Fruit fly (Drosophila melanogaster) whole organism: Measurements from ENCODE around the gene Cypl.
A peak's percentile ranks its signal among the peaks of the same experiment; 100 is the strongest.

ENCODE experiments used
- CG8478 ChIP-seq: fragments of >200 bp; optimal IDR thresholded peaks from 2 replicates; lab custom pipeline; 2018; ENCODE audit warnings: inconsistent platforms
- Dll ChIP-seq: fragments of >200 bp; optimal IDR thresholded peaks from 2 replicates; lab custom pipeline; 2017
- EcR ChIP-seq, 2 experiments: fragments of >200 bp; optimal IDR thresholded peaks; 2 replicates each; lab custom pipeline; 2017; ENCODE audit warnings: missing biosample characterization in 2 of 2, missing genetic modification characterization in 2 of 2, missing genetic modification reagents in 2 of 2
- pan ChIP-seq: fragments of >200 bp; optimal IDR thresholded peaks from 2 replicates; lab custom pipeline; 2017
- psq ChIP-seq: fragments of >200 bp; optimal IDR thresholded peaks from 2 replicates; lab custom pipeline; 2017
- usp ChIP-seq: fragments of >200 bp; optimal IDR thresholded peaks from 2 replicates; lab custom pipeline; 2017; ENCODE audit warnings: missing biosample characterization, missing genetic modification characterization, mixed read lengths

The Cypl gene

DNA sequence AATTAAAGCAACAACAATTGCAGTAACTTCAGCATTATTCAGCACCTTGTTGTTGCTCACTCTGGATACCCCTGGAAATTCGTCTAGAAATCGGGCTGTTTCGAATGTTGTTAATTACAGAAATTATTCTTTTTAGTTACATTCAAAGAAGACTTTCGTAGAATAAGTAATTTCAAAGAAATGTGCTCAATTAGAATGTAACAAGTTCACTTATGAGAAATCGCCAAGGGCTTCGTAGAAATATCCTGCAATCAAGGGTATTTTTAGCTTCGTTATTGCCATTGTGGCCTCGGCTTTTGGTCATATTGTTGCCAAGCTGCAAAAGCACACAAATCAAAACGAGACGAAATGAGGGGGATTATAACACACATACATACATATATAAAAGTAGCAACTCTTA is 21.2 kb upstream of the Cypl start:
- TF ChIP-seq EcR (GFP tag; optimal IDR thresholded peaks at IDR 0.05; lab: Kevin White, UChicago) = no peak
- TF ChIP-seq CG8478 (lab: Kevin White, UChicago) = no peak
- no peak for TF ChIP-seq pan
- no peak for TF ChIP-seq usp (GFP tag; lab: Kevin White, UChicago)
- no peak for TF ChIP-seq Dll (lab: Kevin White, UChicago)
- TF ChIP-seq psq = no peak

DNA sequence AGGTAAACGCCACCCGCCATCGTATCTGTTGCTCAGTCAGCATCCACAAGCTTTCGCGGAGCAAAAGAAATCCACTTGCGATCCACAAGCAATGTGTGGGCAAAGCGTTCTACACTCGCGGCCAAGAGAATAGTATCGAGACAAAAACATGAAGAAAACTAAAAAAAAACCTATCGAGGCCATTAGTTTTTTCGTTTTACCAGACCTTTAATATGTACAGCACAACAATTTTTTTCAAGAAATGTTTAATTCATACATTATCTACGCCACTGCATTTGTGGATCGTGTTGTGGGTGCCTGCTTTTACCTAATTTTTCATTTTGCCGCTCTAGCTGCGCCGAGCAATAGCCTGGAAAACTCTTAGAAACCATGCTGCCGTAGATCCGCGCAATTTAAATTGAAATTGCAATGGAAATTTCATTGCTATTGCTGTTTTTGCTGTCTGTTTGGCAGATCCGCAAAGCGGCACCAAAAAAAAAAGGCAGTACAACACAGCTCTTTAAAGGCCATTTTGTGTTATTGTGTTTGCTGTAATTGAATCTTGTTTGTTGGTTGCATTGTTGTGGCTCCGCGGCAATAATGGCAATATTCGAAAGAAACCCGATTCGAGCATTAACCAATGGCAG is 20.4 kb upstream of the Cypl start:
- TF ChIP-seq CG8478 (lab: Kevin White, UChicago) (no peak), Dll (lab: Kevin White, UChicago) (no peak), EcR (GFP tag; optimal IDR thresholded peaks at IDR 0.05; lab: Kevin White, UChicago) (no peak), pan (no peak), psq (no peak), usp (GFP tag; lab: Kevin White, UChicago) (no peak)

DNA sequence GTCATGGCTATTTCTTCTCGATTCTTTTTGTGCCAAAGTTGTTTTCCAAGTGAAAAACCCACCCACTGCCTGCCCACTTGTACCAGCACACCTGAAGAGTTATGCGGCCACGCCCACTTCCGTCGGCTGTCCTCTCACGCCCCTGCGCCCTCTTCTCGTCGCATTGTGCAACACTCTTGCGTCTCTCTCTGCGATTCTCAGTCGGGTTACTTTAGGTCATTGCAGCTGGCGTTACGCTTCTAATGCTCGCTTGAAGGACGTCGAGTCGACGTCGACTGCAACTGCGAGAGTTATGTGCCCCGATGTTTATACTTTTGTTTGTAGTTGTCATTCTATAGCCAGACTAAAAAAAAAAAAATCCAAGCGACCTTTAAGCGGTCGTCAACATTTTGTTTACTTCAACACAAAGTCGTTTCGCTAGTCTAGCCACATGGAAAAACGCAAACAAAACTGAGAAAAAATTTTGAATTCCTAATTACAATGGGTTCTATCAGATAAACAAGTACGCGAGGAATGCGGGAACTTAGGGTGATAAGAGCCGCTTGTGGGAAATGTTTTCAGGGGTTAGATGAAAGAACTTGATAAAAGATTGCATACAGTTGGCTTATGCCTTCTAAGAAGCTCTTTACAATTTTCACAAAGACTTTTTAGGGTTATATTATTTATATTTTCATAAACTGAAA is 19.2 kb upstream of the Cypl start:
- no peak for TF ChIP-seq Dll (lab: Kevin White, UChicago)
- TF ChIP-seq usp (GFP tag; lab: Kevin White, UChicago) = no peak
- TF ChIP-seq EcR (GFP tag; optimal IDR thresholded peaks at IDR 0.05; lab: Kevin White, UChicago) = peak in 1 of 2 experiments; percentile 79

DNA sequence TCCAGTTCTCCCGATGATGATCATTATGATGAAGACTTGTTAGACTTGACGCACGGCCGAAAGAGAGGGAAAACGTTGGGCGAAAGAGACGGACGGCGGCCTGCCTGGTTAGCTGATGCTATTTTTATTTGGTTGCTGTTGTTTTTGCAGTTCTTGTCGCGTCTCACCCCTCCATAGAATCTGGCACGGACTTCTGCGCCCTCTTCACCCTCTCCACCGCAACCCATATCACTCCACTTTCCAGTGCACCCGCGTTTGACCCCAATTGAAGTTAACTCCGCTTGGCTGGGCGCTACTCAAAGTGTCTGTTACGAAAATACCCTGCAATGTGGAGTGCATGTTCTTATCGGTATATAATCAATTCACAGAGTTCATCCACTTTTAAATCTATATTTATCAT is 18.4 kb upstream of the Cypl start:
- TF ChIP-seq CG8478 (lab: Kevin White, UChicago) (no peak), Dll (lab: Kevin White, UChicago) (no peak), EcR (GFP tag; optimal IDR thresholded peaks at IDR 0.05; lab: Kevin White, UChicago) (peak in 1 of 2 experiments; percentile 45), pan (no peak), usp (GFP tag; lab: Kevin White, UChicago) (no peak)

DNA sequence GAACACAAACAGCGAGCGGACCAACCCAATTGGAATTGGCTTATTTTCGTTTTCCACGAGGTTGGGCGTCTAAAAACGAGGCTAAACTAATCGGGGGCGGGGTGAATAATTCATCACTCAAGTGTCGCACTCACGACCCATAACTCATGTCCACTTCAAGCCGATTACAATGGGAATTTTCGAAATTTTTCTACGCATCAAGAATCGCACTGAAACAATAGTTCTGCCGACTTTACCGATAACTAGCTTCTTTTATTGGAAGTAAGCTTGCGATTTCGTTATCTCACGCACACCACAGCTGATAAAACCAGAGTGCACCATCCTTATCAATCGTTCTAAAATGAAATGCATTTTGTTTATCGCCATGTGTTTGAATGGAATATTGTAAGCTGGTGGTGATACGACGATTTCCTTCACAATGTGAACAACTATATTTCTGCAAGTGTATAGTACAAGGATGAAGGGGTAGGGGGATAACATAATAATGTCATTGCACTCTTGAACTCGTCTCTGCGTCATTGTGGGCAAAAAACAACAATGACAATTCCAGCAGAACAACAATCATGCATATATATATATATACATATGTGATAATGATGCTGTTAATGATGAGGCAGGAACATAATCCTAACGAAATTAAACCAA is 16.8 kb upstream of the Cypl start:
- peak; percentile 34 to 55 for TF ChIP-seq EcR (GFP tag; optimal IDR thresholded peaks at IDR 0.05; lab: Kevin White, UChicago)
- no peak for TF ChIP-seq Dll (lab: Kevin White, UChicago)
- no peak for TF ChIP-seq CG8478 (lab: Kevin White, UChicago)
- no peak for TF ChIP-seq usp (GFP tag; lab: Kevin White, UChicago)
- no peak for TF ChIP-seq pan
- no peak for TF ChIP-seq psq

DNA sequence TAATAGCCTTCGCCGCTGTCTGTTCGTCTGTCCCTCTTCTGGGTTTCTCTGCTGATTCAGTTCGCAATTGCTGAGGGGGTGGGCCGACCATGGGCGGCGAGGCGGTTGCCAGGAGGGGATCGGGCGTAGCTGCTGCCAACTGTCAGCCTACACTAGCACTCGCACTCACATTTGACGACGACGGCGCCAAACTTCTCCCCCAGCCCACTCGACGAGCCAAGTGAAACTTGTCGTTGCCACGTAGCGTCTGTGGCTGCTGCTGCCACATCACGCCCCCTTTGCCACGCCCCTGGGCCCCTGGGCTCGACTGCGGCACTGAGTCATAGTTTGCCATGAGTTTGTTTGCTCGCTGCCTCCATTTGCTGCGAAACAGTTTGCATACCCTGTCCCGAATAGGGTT is 14.6 kb upstream of the Cypl start:
- TF ChIP-seq Dll (lab: Kevin White, UChicago) (no peak), psq (no peak), CG8478 (lab: Kevin White, UChicago) (no peak), pan (no peak), usp (GFP tag; lab: Kevin White, UChicago) (no peak)

DNA sequence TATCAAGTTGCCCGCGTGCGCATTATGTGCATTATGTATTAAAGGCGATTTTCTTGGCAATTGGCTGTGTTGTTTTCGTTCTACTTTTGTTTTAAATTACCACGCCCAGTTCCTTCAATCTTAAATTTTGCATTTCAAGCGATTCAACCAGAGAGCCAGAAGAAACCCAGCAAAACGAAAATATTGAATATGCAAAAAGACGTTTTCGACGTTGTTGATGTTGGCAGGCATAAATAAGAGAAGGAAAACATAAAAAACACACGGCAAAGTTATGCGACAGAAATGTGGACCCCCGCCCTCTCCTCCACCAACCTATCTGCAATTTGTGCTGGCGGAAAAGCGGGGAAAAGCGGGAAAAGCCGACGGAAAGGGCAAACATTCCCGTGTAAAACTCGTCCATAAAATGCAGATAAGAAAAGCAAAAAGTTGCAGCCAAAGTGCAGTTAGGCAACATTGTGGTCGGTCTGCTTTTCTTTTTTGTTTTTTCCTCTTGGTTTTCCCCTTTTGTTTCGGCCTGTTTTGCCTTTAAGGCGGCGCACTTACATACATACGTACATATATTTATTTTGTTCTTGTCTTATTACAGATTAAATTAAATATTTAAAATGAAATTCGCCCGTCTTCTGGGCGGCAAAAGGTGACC is 13.3 kb upstream of the Cypl start:
- TF ChIP-seq psq (no peak), usp (GFP tag; lab: Kevin White, UChicago) (no peak), CG8478 (lab: Kevin White, UChicago) (no peak), Dll (lab: Kevin White, UChicago) (no peak), pan (no peak)

DNA sequence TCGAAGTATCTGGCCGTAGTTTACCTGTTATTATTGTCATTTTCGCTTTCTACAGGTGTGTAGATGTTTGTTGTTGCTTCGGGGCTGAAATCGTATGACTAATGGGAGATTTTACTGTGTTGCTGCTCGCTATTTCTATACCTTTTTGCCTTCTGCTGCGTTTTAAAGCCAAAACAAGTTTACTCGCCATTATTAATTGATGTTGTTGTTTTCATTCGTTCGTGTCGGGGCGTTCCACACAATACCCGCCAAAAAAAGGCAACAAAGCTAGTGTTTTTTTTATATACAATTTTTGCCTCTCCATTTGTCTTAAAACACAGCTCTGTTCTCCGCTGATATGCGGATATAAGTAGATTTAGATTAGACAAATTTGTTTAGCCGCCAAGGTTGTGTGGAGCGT is 12.6 kb upstream of the Cypl start:
- TF ChIP-seq Dll (lab: Kevin White, UChicago) = no peak
- TF ChIP-seq EcR (GFP tag; optimal IDR thresholded peaks at IDR 0.05; lab: Kevin White, UChicago) = no peak
- TF ChIP-seq psq = no peak
- TF ChIP-seq usp (GFP tag; lab: Kevin White, UChicago) = no peak
- no peak for TF ChIP-seq pan
- no peak for TF ChIP-seq CG8478 (lab: Kevin White, UChicago)

DNA sequence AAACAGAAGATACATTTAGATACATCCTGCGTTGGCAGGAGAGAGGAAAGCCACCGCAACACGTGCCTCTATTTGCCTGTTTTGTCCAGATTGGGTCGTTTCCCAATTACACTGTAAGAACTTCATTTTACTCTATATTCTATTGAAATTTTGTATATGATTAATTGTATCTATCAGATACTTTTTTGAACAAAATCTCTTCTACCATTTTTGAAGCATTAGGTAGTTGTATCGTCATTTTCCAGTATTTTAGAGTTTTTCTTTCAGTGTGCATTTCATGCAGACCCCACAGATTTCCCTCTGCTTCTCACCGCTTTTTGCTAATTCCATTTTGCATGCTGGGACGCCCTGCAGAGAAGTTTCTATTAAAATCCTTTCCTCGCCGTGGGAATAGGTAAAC is 11.8 kb upstream of the Cypl start:
- TF ChIP-seq usp (GFP tag; lab: Kevin White, UChicago) (no peak), psq (no peak), CG8478 (lab: Kevin White, UChicago) (no peak), EcR (GFP tag; optimal IDR thresholded peaks at IDR 0.05; lab: Kevin White, UChicago) (no peak)

DNA sequence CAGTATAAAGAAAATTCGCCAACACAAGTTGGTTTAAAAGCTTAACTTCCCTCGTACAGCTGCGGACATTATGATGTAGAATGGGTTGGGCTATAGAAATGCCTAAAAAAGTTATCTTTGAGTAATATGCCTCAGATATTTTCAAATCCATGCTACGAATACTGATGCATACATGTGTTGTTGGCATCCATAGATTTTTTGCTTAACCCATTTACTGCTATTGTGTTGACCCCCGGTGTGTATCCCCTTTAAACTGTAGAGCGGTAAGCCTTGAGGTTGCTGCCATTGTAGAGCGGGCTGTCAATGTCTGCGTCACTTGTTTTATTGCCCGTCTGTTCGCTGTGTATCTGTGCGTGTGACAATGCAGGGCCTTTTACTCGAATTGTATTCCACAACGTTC is 10.2 kb upstream of the Cypl start:
- TF ChIP-seq EcR (GFP tag; optimal IDR thresholded peaks at IDR 0.05; lab: Kevin White, UChicago) = no peak
- TF ChIP-seq pan = no peak
- no peak for TF ChIP-seq CG8478 (lab: Kevin White, UChicago)
- no peak for TF ChIP-seq Dll (lab: Kevin White, UChicago)
- TF ChIP-seq usp (GFP tag; lab: Kevin White, UChicago) = no peak
- no peak for TF ChIP-seq psq

DNA sequence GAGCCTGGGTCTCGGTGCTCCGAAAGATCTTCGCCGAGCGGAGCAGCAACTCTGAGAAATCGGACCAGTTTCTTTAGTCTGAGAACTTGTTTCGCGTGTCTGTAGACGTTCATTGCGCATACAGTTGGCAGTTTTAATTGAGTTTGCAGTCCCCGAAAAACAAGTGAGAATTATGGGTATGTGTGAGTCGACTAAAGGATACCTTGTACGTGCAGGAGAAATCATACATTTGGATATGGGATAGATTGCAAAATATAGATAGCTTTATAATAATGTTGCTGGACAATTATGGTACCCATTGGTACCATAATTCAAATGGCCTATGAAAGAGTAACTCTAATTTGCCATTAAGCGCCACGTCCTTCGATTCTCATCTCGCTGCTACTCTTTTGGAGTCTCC is 9.7 kb upstream of the Cypl start:
- TF ChIP-seq CG8478 (lab: Kevin White, UChicago) (no peak), EcR (GFP tag; optimal IDR thresholded peaks at IDR 0.05; lab: Kevin White, UChicago) (no peak), pan (peak; percentile 91), usp (GFP tag; lab: Kevin White, UChicago) (no peak), Dll (lab: Kevin White, UChicago) (no peak), psq (no peak)

DNA sequence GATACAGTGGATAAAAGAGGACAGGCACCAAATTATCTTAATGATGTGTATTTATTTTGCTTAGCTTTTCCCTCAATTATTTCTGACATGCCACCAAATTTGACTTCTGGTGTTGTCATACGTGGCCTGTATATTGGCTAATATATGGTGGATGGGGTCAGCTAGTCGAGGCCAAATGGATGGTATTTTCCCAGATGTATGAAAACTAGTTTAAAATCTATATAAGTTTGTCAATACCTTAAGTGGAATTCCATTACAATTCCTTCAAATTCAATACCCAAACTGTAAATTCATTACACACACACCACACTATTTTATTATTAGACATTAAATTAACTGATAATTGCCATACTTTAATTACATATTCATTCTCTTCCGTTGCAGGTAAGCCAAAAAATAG is 9.1 kb upstream of the Cypl start:
- TF ChIP-seq Dll (lab: Kevin White, UChicago) (no peak), EcR (GFP tag; optimal IDR thresholded peaks at IDR 0.05; lab: Kevin White, UChicago) (no peak), pan (no peak), CG8478 (lab: Kevin White, UChicago) (no peak), usp (GFP tag; lab: Kevin White, UChicago) (no peak), psq (no peak)
